Fruit fly (Drosophila melanogaster) whole organism, embryonic: ENCODE measurements around the gene kud.

Source experiments
- Adf1 ChIP-seq: fragments of 200-800 bp; sonication (Bioruptor generic); IDR thresholded peaks from 2 replicates; pipeline ENCODE4 v1.3.6; 2022; ENCODE audit warnings: missing biosample characterization, missing genetic modification characterization
- Aef1 ChIP-seq: fragments of 200-800 bp; sonication (Bioruptor generic); IDR thresholded peaks from 3 replicates; pipeline ENCODE4 v1.3.6; 2022; ENCODE audit warnings: missing biosample characterization, missing genetic modification characterization
- B-H1 ChIP-seq: fragments of 200-800 bp; sonication (Bioruptor generic); IDR thresholded peaks from 3 replicates; pipeline ENCODE4 v1.3.6; 2022; ENCODE audit warnings: missing biosample characterization, missing genetic modification characterization
- Bdp1 ChIP-seq: fragments of 200-800 bp; sonication (Bioruptor generic); optimal IDR thresholded peaks from 3 replicates; lab custom pipeline; 2016; ENCODE audit warnings: missing biosample characterization, missing genetic modification characterization
- CG10543 ChIP-seq: fragments of 200-800 bp; sonication (Bioruptor generic); optimal IDR thresholded peaks from 3 replicates; lab custom pipeline; 2017; ENCODE audit warnings: missing biosample characterization, mild to moderate bottlenecking, missing genetic modification characterization, moderate library complexity
- CG11085 ChIP-seq: fragments of 200-800 bp; sonication (Bioruptor generic); IDR thresholded peaks from 2 replicates; pipeline ENCODE4 v1.3.6; 2022; ENCODE audit warnings: missing biosample characterization, missing genetic modification characterization
- CG11723 ChIP-seq: fragments of 200-800 bp; sonication (Bioruptor generic); optimal IDR thresholded peaks from 2 replicates; lab custom pipeline; 2017; ENCODE audit warnings: missing biosample characterization, mild to moderate bottlenecking, missing genetic modification characterization
- CG12104 ChIP-seq: fragments of 200-800 bp; sonication (Bioruptor generic); optimal IDR thresholded peaks from 3 replicates; lab custom pipeline; 2016; ENCODE audit warnings: missing biosample characterization, missing genetic modification characterization
- CG12219 ChIP-seq: fragments of 200-800 bp; sonication (Bioruptor generic); optimal IDR thresholded peaks from 3 replicates; lab custom pipeline; 2018; ENCODE audit warnings: missing biosample characterization, mild to moderate bottlenecking, missing genetic modification characterization
- CG12299 ChIP-seq: fragments of 200-800 bp; sonication (Bioruptor generic); optimal IDR thresholded peaks from 2 replicates; lab custom pipeline; 2018; ENCODE audit warnings: missing biosample characterization, mild to moderate bottlenecking, missing genetic modification characterization
- CG13775 ChIP-seq: fragments of 200-800 bp; sonication (Bioruptor generic); optimal IDR thresholded peaks from 3 replicates; lab custom pipeline; 2017; ENCODE audit warnings: missing biosample characterization, mild to moderate bottlenecking, missing genetic modification characterization
- CG14860 ChIP-seq: fragments of 200-800 bp; sonication (Bioruptor generic); IDR thresholded peaks from 3 replicates; pipeline ENCODE4 v1.3.6; 2022; ENCODE audit warnings: missing biosample characterization, missing genetic modification characterization; ENCODE audit not compliant: partially characterized antibody
- CG15011 ChIP-seq: fragments of 200-800 bp; sonication (Bioruptor generic); optimal IDR thresholded peaks from 3 replicates; lab custom pipeline; 2018; ENCODE audit warnings: missing biosample characterization, mild to moderate bottlenecking, missing genetic modification characterization
- CG15696 ChIP-seq: fragments of 200-800 bp; sonication (Bioruptor generic); optimal IDR thresholded peaks from 2 replicates; lab custom pipeline; 2019; ENCODE audit warnings: missing biosample characterization, mild to moderate bottlenecking, missing genetic modification characterization, moderate library complexity
- CG17361 ChIP-seq: fragments of 200-800 bp; sonication (Bioruptor generic); IDR thresholded peaks from 3 replicates; pipeline ENCODE4 v1.3.6; 2022; ENCODE audit warnings: missing biosample characterization, missing genetic modification characterization
- CG2116 ChIP-seq: fragments of 200-800 bp; sonication (Bioruptor generic); optimal IDR thresholded peaks from 3 replicates; lab custom pipeline; 2018; ENCODE audit warnings: missing biosample characterization, mild to moderate bottlenecking, missing genetic modification characterization
- CG2129 ChIP-seq: fragments of 200-800 bp; sonication (Bioruptor generic); IDR thresholded peaks from 2 replicates; pipeline ENCODE4 v1.3.6; 2022; ENCODE audit warnings: missing biosample characterization, missing genetic modification characterization; ENCODE audit not compliant: partially characterized antibody
- CG2875 ChIP-seq: fragments of 200-800 bp; sonication (Bioruptor generic); optimal IDR thresholded peaks from 2 replicates; lab custom pipeline; 2017; ENCODE audit warnings: missing biosample characterization, mild to moderate bottlenecking, missing genetic modification characterization, missing genetic modification reagents
- CG31388 ChIP-seq: fragments of 200-800 bp; sonication (Bioruptor generic); optimal IDR thresholded peaks from 2 replicates; lab custom pipeline; 2016; ENCODE audit warnings: missing biosample characterization, missing genetic modification characterization
- CG4282 ChIP-seq: fragments of 200-800 bp; sonication (Bioruptor generic); optimal IDR thresholded peaks from 2 replicates; lab custom pipeline; 2016; ENCODE audit warnings: missing biosample characterization, missing genetic modification characterization
- CG4424 ChIP-seq: fragments of 200-800 bp; sonication (Bioruptor generic); optimal IDR thresholded peaks from 3 replicates; lab custom pipeline; 2016; ENCODE audit warnings: missing biosample characterization, missing genetic modification characterization
- CG4617 ChIP-seq: fragments of 200-800 bp; sonication (Bioruptor generic); optimal IDR thresholded peaks from 3 replicates; lab custom pipeline; 2016; ENCODE audit warnings: missing biosample characterization, missing genetic modification characterization, borderline replicate concordance
- CG6254 ChIP-seq: fragments of 200-800 bp; sonication (Bioruptor generic); optimal IDR thresholded peaks from 3 replicates; lab custom pipeline; 2017; ENCODE audit warnings: mild to moderate bottlenecking, missing biosample characterization, missing genetic modification reagents, missing genetic modification characterization
- CG6813 ChIP-seq: fragments of 200-800 bp; sonication (Bioruptor generic); optimal IDR thresholded peaks from 2 replicates; lab custom pipeline; 2017; ENCODE audit warnings: missing biosample characterization, missing genetic modification characterization, mild to moderate bottlenecking, moderate library complexity, missing genetic modification reagents
- CG7786 ChIP-seq: fragments of 200-800 bp; sonication (Bioruptor generic); optimal IDR thresholded peaks from 2 replicates; lab custom pipeline; 2016; ENCODE audit warnings: missing biosample characterization, missing genetic modification characterization
- CG8089 ChIP-seq: fragments of 200-800 bp; sonication (Bioruptor generic); optimal IDR thresholded peaks from 3 replicates; lab custom pipeline; 2016; ENCODE audit warnings: missing biosample characterization, missing genetic modification characterization
- CG8388 ChIP-seq: fragments of 200-800 bp; sonication (Bioruptor generic); optimal IDR thresholded peaks from 2 replicates; lab custom pipeline; 2019; ENCODE audit warnings: missing biosample characterization, mild to moderate bottlenecking, missing genetic modification characterization, moderate library complexity
- CG8765 ChIP-seq: fragments of 200-800 bp; sonication (Bioruptor generic); IDR thresholded peaks from 2 replicates; pipeline ENCODE4 v1.3.6; 2022; ENCODE audit warnings: missing biosample characterization, missing genetic modification characterization
- Dad ChIP-seq: fragments of 200-800 bp; sonication (Bioruptor generic); optimal IDR thresholded peaks from 3 replicates; lab custom pipeline; 2016; ENCODE audit warnings: missing biosample characterization, missing genetic modification characterization
- ERR ChIP-seq: fragments of 200-800 bp; sonication (Bioruptor generic); optimal IDR thresholded peaks from 2 replicates; lab custom pipeline; 2016; ENCODE audit warnings: missing biosample characterization, missing genetic modification characterization
- Ets97D ChIP-seq: fragments of 200-800 bp; sonication (Bioruptor generic); optimal IDR thresholded peaks from 3 replicates; lab custom pipeline; 2016; ENCODE audit warnings: missing biosample characterization, missing genetic modification characterization
- Gug ChIP-seq: fragments of 200-800 bp; sonication (Bioruptor generic); IDR thresholded peaks from 4 replicates; pipeline ENCODE4 v1.3.6; 2022; ENCODE audit warnings: missing biosample characterization, missing genetic modification characterization
- HLH3B ChIP-seq: fragments of 200-800 bp; sonication (Bioruptor generic); IDR thresholded peaks from 2 replicates; pipeline ENCODE4 v1.3.6; 2022; ENCODE audit warnings: missing biosample characterization, missing genetic modification characterization
- Max ChIP-seq: fragments of 200-800 bp; sonication (Bioruptor generic); optimal IDR thresholded peaks from 2 replicates; lab custom pipeline; 2016; ENCODE audit warnings: missing biosample characterization, mild to moderate bottlenecking, missing genetic modification characterization
- NK7.1 ChIP-seq: fragments of 200-800 bp; sonication (Bioruptor generic); optimal IDR thresholded peaks from 3 replicates; lab custom pipeline; 2016; ENCODE audit warnings: missing biosample characterization, missing genetic modification characterization
- NfI ChIP-seq: fragments of 200-800 bp; sonication (Bioruptor generic); optimal IDR thresholded peaks from 3 replicates; lab custom pipeline; 2018; ENCODE audit warnings: missing biosample characterization, mild to moderate bottlenecking, missing genetic modification characterization, moderate library complexity
- Sry-β ChIP-seq: fragments of 200-800 bp; sonication (Bioruptor generic); optimal IDR thresholded peaks from 2 replicates; lab custom pipeline; 2018; ENCODE audit warnings: missing biosample characterization, mild to moderate bottlenecking, missing genetic modification characterization, moderate library complexity
- Sry-δ ChIP-seq: fragments of 200-800 bp; sonication (Bioruptor generic); optimal IDR thresholded peaks from 2 replicates; lab custom pipeline; 2016; ENCODE audit warnings: missing biosample characterization, missing genetic modification characterization
- crol ChIP-seq: fragments of 200-800 bp; sonication (Bioruptor generic); IDR thresholded peaks from 2 replicates; pipeline ENCODE4 v1.3.6; 2022; ENCODE audit warnings: missing biosample characterization, missing genetic modification characterization
- crp ChIP-seq, 2 experiments: fragments of 200-800 bp; sonication (Bioruptor generic); optimal IDR thresholded peaks; 2 replicates in 1 of 2; 3 replicates in 1 of 2; lab custom pipeline; 2017; ENCODE audit warnings: missing biosample characterization in 2 of 2, missing genetic modification characterization in 2 of 2, mild to moderate bottlenecking in 1 of 2, moderate library complexity in 1 of 2
- fd3F ChIP-seq: fragments of 200-800 bp; sonication (Bioruptor generic); optimal IDR thresholded peaks from 2 replicates; lab custom pipeline; 2018; ENCODE audit warnings: missing biosample characterization, mild to moderate bottlenecking, missing genetic modification characterization, moderate library complexity
- hkb ChIP-seq, 2 experiments: fragments of 200-800 bp in 1 of 2; fragments of >200 bp in 1 of 2; sonication (Bioruptor generic) in 1 of 2; IDR thresholded peaks in 1 of 2; optimal IDR thresholded peaks in 1 of 2; 2 replicates each; pipeline versions ENCODE4 v1.3.6 to Lab custom; 2017 to 2022; ENCODE audit warnings: missing biosample characterization in 1 of 2, missing genetic modification characterization in 1 of 2
- lbe ChIP-seq: fragments of 200-800 bp; sonication (Bioruptor generic); optimal IDR thresholded peaks from 2 replicates; lab custom pipeline; 2016; ENCODE audit warnings: missing biosample characterization, mild to moderate bottlenecking, missing genetic modification characterization
- lilli ChIP-seq: fragments of 200-800 bp; sonication (Bioruptor generic); optimal IDR thresholded peaks from 3 replicates; lab custom pipeline; 2016; ENCODE audit warnings: missing biosample characterization, missing genetic modification characterization
- mirr ChIP-seq: fragments of 200-800 bp; sonication (Bioruptor generic); optimal IDR thresholded peaks from 3 replicates; lab custom pipeline; 2018; ENCODE audit warnings: missing biosample characterization, mild to moderate bottlenecking, missing genetic modification characterization
- nerfin-1 ChIP-seq: fragments of 200-800 bp; sonication (Bioruptor generic); optimal IDR thresholded peaks from 3 replicates; lab custom pipeline; 2019; ENCODE audit warnings: missing biosample characterization, mild to moderate bottlenecking, missing genetic modification characterization, moderate library complexity
- pb ChIP-seq: fragments of 200-800 bp; sonication (Bioruptor generic); optimal IDR thresholded peaks from 3 replicates; lab custom pipeline; 2016; ENCODE audit warnings: missing biosample characterization, missing genetic modification characterization
- sisA ChIP-seq: fragments of 200-800 bp; sonication (Bioruptor generic); IDR thresholded peaks from 2 replicates; pipeline ENCODE4 v1.3.6; 2022; ENCODE audit warnings: missing biosample characterization, missing genetic modification characterization
- ttk ChIP-seq: fragments of 200-800 bp; sonication (Bioruptor generic); IDR thresholded peaks from 2 replicates; pipeline ENCODE4 v2.1.2; 2022; ENCODE audit warnings: missing biosample characterization, missing genetic modification characterization
- zen ChIP-seq: fragments of 200-800 bp; sonication (Bioruptor generic); optimal IDR thresholded peaks from 3 replicates; lab custom pipeline; 2018; ENCODE audit warnings: missing biosample characterization, mild to moderate bottlenecking, missing genetic modification characterization, moderate library complexity
- zf30C ChIP-seq: fragments of 200-800 bp; sonication (Bioruptor generic); optimal IDR thresholded peaks from 3 replicates; lab custom pipeline; 2018; ENCODE audit warnings: missing biosample characterization, mild to moderate bottlenecking, missing genetic modification characterization

kud gene

dm6 chr3L:16870723-16871137 lies 25.9 kb upstream of the kud start (continued):
- no peak for TF ChIP-seq CG2129 (GFP tag; lab: Robert Waterston, UW)
- no peak for TF ChIP-seq CG12299 (tag; lab: Kevin White, UChicago)
- TF ChIP-seq CG7786 (GFP tag; lab: Kevin White, UChicago): no peak
- no peak; the same call in 1 of the 2 replicates for TF ChIP-seq crol (GFP tag; lab: Robert Waterston, UW)
- no peak for TF ChIP-seq sisA (GFP tag; lab: Robert Waterston, UW)
- TF ChIP-seq CG2116: no peak
- no peak for TF ChIP-seq Max (GFP tag; lab: Kevin White, UChicago)
- peak; percentile 8 for TF ChIP-seq CG2875 (GFP tag; lab: Kevin White, UChicago)
- TF ChIP-seq CG15011 (GFP tag; lab: Kevin White, UChicago): no peak
- no peak for TF ChIP-seq NfI (GFP tag; lab: Kevin White, UChicago)
- no peak for TF ChIP-seq CG8089 (GFP tag; lab: Kevin White, UChicago)
- no peak for TF ChIP-seq Ets97D (GFP tag; lab: Kevin White, UChicago)
- TF ChIP-seq zf30C (GFP tag; lab: Kevin White, UChicago): no peak
- TF ChIP-seq CG4424 (GFP tag; lab: Kevin White, UChicago): no peak
- TF ChIP-seq pb: no peak
- TF ChIP-seq ttk (GFP tag; lab: Robert Waterston, UW): no peak
- no peak for TF ChIP-seq CG11723 (GFP tag; lab: Kevin White, UChicago)
- TF ChIP-seq CG11085: no peak
- TF ChIP-seq lbe: no peak
- TF ChIP-seq Gug (GFP tag; lab: Robert Waterston, UW): no peak
- TF ChIP-seq Aef1: no peak
- no peak for TF ChIP-seq CG12219 (GFP tag; lab: Kevin White, UChicago)
- TF ChIP-seq hkb (optimal IDR thresholded peaks at IDR 0.05; lab: Kevin White, UChicago): no peak
- TF ChIP-seq hkb (GFP tag; IDR thresholded peaks at IDR 0.05; lab: Robert Waterston, UW): no peak; the same call in 1 of the 2 replicates
- no peak for TF ChIP-seq Adf1
- peak; percentile 33 for TF ChIP-seq CG12104
- no peak for TF ChIP-seq Dad
- TF ChIP-seq nerfin-1 (tag; lab: Kevin White, UChicago): no peak
- no peak for TF ChIP-seq fd3F (GFP tag; lab: Kevin White, UChicago)
- no peak for TF ChIP-seq CG10543 (GFP tag; lab: Kevin White, UChicago)
- TF ChIP-seq B-H1 (GFP tag; lab: Robert Waterston, UW): no peak
- no peak for TF ChIP-seq mirr (GFP tag; lab: Kevin White, UChicago)
- no peak for TF ChIP-seq Sry-β
- TF ChIP-seq CG31388 (GFP tag; lab: Kevin White, UChicago): no peak
- TF ChIP-seq CG8388 (GFP tag; lab: Kevin White, UChicago): peak; percentile 14
- no peak for TF ChIP-seq CG6813
- no peak for TF ChIP-seq CG14860 (GFP tag; lab: Robert Waterston, UW)
- TF ChIP-seq crp (GFP tag; optimal IDR thresholded peaks at IDR 0.05; lab: Kevin White, UChicago): no peak
- no peak for TF ChIP-seq CG15696 (tag; lab: Kevin White, UChicago)
- TF ChIP-seq Sry-δ (GFP tag; lab: Kevin White, UChicago): no peak
- TF ChIP-seq CG4617 (GFP tag; lab: Kevin White, UChicago): no peak
- no peak for TF ChIP-seq CG4282 (GFP tag; lab: Kevin White, UChicago)
- no peak for TF ChIP-seq HLH3B (GFP tag; lab: Robert Waterston, UW)
- no peak for TF ChIP-seq Bdp1 (GFP tag; lab: Kevin White, UChicago)
- TF ChIP-seq NK7.1 (GFP tag; lab: Kevin White, UChicago): no peak
- TF ChIP-seq CG6254 (GFP tag; lab: Kevin White, UChicago): no peak
- TF ChIP-seq CG13775: no peak
- TF ChIP-seq zen: no peak
- no peak for TF ChIP-seq ERR
- no peak for TF ChIP-seq lilli (GFP tag; lab: Kevin White, UChicago)
- no peak for TF ChIP-seq CG8765
- TF ChIP-seq CG17361 (GFP tag; lab: Robert Waterston, UW): peak; percentile 47; the same call in 2 of the 3 replicates
